Worm (Caenorhabditis elegans): Measurements from ENCODE around the gene lam-2.

- TF ChIP-seq efl-1 (optimal IDR thresholded peaks at IDR 0.05) = no peak
- no peak for TF ChIP-seq efl-1 (GFP tag; optimal IDR thresholded peaks at IDR 0.05 in 1 of 2)
- no peak for TF ChIP-seq ama-1 (optimal IDR thresholded peaks at IDR 0.05)
- no peak for TF ChIP-seq unc-62 (GFP tag; optimal IDR thresholded peaks at IDR 0.05)
- no peak for TF ChIP-seq lin-13 (GFP tag; optimal IDR thresholded peaks at IDR 0.05)
- TF ChIP-seq blmp-1 (tag; optimal IDR thresholded peaks at IDR 0.05) = no peak
- TF ChIP-seq elt-2 (tag; optimal IDR thresholded peaks at IDR 0.05) = no peak
- no peak for TF ChIP-seq nhr-12 (tag; optimal IDR thresholded peaks at IDR 0.05)
- TF ChIP-seq pag-3 (tag; optimal IDR thresholded peaks at IDR 0.05; ENCODE audit: borderline replicate concordance, insufficient read depth) = no peak
- TF ChIP-seq ceh-82 (tag; optimal IDR thresholded peaks at IDR 0.05) = no peak
- no peak for TF ChIP-seq jun-1 (tag; optimal IDR thresholded peaks at IDR 0.05)
- TF ChIP-seq ztf-11 (tag; optimal IDR thresholded peaks at IDR 0.05) = no peak
- TF ChIP-seq nhr-77 (tag; optimal IDR thresholded peaks at IDR 0.05) = no peak
- TF ChIP-seq elt-3 (tag; optimal IDR thresholded peaks at IDR 0.05) = no peak
- no peak for TF ChIP-seq fkh-10 (GFP tag; optimal IDR thresholded peaks at IDR 0.05)
Observed at ce11 chrX:7101477-7101876, 49.6 kb downstream of the lam-2 start, which contains the start of gene C36B7.3.

All from whole organism, L1 larva.